Worm (Caenorhabditis elegans): ENCODE results near the gene B0303.16.

DNA sequence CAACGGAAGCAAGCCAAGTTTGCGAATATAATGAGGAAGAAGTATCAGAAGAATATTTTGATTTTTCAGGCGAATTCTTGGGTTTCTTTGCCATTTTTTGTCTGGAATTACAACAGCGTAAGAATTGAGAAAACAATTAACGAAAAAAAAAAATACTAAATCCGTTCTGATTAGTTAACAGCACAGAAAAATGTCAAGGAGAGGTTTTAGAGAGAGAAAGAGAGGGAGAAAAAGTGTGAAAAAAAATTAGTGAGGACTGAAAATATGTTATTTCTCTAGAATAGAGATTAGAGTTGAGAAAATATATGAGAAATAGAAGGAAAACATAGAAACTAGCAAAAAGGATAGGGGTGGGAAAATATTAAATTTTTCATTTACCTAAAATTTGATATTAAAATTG lies 37.5 kb upstream of the B0303.16 start, which contains the start of gene dpy-19:
- no peak for TF ChIP-seq him-1 (tag; optimal IDR thresholded peaks at IDR 0.05)
- TF ChIP-seq dao-5 (tag; optimal IDR thresholded peaks at IDR 0.05), result no peak
- TF ChIP-seq W03F9.2 (tag; optimal IDR thresholded peaks at IDR 0.05), result no peak
